Worm (Caenorhabditis elegans) whole organism, L2 larva: ENCODE results near the gene K09F6.11.

Experiments
- ama-1 ChIP-seq: fragments of 150-350 bp; optimal IDR thresholded peaks from 2 replicates; lab custom pipeline; 2018; ENCODE audit warnings: inconsistent platforms
- lin-11 ChIP-seq: fragments of 150-350 bp; sonication (generic microtip); optimal IDR thresholded peaks from 2 replicates; lab custom pipeline; 2014; ENCODE audit warnings: missing biosample characterization, missing genetic modification characterization, inconsistent platforms, mixed read lengths
- lsy-2 ChIP-seq, 2 experiments: fragments of 150-350 bp in 1 of 2; sonication (generic microtip) in 1 of 2; optimal IDR thresholded peaks; 2 replicates each; lab custom pipeline; 2014 to 2017; ENCODE audit warnings: missing biosample characterization in 2 of 2, missing genetic modification characterization in 2 of 2
- mdl-1 ChIP-seq, 2 experiments: fragments of 150-350 bp in 1 of 2; sonication (generic microtip) in 1 of 2; optimal IDR thresholded peaks; 2 replicates each; lab custom pipeline; 2017; ENCODE audit warnings: missing biosample characterization in 2 of 2, missing genetic modification characterization in 2 of 2
- unc-62 ChIP-seq: fragments of 150-350 bp; optimal IDR thresholded peaks from 2 replicates; lab custom pipeline; 2014; ENCODE audit warnings: missing biosample characterization, missing genetic modification reagents, missing genetic modification characterization

ce11 chrII:2324956-2325355 lies 45.0 kb downstream of the K09F6.11 start, which contains the start of gene ZK1240.11:
- TF ChIP-seq ama-1 (no peak), lin-11 (tag; lab: Kevin White, UChicago) (no peak), mdl-1 (tag; optimal IDR thresholded peaks at IDR 0.05; lab: Kevin White, UChicago) (no peak), lsy-2 (tag; optimal IDR thresholded peaks at IDR 0.05; lab: Kevin White, UChicago) (no peak), unc-62 (no peak)
